Worm (Caenorhabditis elegans): Measurements from ENCODE around the gene ddn-2.

- TF ChIP-seq flt-1 (GFP tag; IDR thresholded peaks at IDR 0.05): no peak
- TF ChIP-seq T22C8.4 (GFP tag; IDR thresholded peaks at IDR 0.05): no peak
These were observed 22.6 kb downstream of the ddn-2 start, which contains the start of gene dct-18 for ce11 chrII:12931456-12931923.
